Fruit fly (Drosophila melanogaster): ENCODE results near the gene Setx.

Gene Setx

dm6 chr3L:8097101-8097500, 40.2 kb downstream of the Setx start:
- no peak for TF ChIP-seq CTCF (optimal IDR thresholded peaks at IDR 0.05)
- no peak for TF ChIP-seq CG8478 (optimal IDR thresholded peaks at IDR 0.05)

DNA sequence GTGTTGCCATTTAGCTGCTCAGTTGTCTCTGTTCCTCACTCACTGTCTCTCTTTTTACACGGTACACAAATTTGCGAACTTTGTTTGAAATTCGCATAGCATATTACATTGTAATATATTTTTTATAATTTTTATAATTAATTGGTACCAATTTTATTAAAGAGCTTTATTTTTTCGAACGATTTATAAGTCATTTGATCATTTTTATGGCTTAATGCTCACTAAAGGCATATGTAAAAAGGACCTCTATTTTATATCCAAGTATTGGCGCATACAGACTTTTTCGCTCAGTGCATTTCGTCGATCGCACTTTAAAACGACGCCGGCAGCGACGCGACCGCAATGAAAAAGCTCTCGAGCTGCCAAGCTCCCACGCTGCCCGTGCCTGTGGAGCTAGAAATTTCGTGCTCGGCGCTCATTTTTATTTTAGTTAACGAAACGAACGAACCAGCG, 41.2 kb downstream of the Setx start:
- TF ChIP-seq CG8478 (optimal IDR thresholded peaks at IDR 0.05) (no peak), CTCF (optimal IDR thresholded peaks at IDR 0.05) (no peak)

- TF ChIP-seq CG8478 (optimal IDR thresholded peaks at IDR 0.05) (no peak), CTCF (optimal IDR thresholded peaks at IDR 0.05) (no peak)
Measured at dm6 chr3L:8094652-8095129, 42.6 kb downstream of the Setx start.

DNA sequence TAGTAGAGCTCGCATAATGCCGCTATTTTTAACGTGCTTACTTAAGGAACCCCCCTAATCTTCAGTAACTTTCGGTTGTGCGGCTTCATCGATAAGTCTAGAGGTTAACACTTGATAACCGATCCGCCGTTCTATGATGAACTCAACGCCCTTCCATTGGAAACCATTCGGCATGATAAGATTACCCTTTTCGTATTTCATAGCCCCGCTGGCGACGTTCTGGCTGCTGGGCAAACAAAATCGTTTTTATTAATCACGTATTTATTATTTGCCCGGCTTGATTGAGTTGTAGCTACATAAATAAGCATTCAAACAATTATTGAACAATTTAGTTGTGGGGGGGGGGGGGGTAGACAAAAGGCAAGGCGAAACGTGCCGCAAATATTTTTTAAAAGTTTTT, 43.7 kb downstream of the Setx start:
- TF ChIP-seq CG8478 (optimal IDR thresholded peaks at IDR 0.05) (no peak), CTCF (optimal IDR thresholded peaks at IDR 0.05) (no peak)

DNA sequence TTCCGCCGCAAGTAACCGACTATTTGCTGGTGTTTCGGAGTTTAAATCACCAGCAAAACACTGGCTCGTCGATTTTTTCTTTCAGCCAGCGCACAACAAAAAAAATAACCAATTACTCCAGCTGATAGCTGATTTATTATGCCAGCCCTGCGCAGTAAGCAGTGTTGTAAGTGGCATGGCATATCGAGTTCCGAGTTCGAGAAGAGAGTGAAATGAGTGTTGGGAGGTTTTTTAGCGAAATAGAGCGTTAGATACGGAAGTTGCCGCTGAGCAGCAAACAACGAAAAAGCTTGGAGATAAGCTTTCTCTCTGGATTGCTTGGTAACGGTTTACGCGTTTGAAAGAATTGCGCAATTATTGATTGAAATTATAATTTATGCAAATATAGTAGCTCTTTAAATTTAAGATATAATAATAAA, 45.6 kb downstream of the Setx start, which contains the start of gene CG7565:
TSS of gene CG7565 (minus strand) at position 137 of the 419 bp plus-strand sequence.
- TF ChIP-seq CG8478 (optimal IDR thresholded peaks at IDR 0.05) (no peak), CTCF (optimal IDR thresholded peaks at IDR 0.05) (no peak)

DNA sequence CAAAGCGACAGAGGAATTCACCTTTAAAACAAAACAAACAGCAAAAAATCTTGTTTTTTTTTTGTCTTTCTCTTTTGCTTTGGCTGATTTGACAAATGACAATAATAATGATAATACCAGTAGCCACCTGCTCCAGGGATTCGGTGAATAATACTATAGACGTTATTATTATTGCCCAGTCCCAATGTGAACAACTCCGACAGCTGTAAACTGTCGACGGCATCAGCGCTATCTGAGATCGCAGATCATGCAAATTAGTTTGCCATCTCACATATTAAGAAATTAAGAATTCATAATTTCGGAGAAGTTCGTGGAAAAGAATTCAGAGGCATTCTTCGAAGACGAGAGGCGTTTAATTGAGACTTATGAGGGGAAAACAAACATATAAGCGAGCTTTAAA, 51.1 kb downstream of the Setx start:
- TF ChIP-seq CTCF (optimal IDR thresholded peaks at IDR 0.05): no peak
- no peak for TF ChIP-seq CG8478 (optimal IDR thresholded peaks at IDR 0.05)

DNA sequence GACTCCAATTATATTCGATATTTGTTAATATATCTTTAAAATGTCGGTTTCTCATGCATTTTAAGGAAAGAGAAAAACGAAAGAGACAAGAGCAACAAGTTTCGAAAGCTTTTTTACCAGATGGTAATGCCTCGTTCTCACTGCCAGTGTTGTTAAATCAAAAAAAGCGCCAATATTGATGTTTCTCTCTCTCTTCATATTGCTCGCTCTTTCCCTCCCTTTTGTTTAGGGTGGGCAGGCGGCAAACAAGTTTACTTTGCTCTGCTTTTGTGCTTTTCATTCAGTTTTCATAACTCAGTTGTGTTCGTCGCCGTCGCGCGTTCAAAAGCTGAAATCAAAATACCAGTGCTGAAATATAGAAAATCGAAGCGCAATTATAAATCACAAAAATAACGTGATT, 55.5 kb downstream of the Setx start:
- no peak for TF ChIP-seq CTCF (optimal IDR thresholded peaks at IDR 0.05)
- TF ChIP-seq CG8478 (optimal IDR thresholded peaks at IDR 0.05): no peak

Measured in S2 (cell line).